Worm (Caenorhabditis elegans) whole organism, L1 larva: ENCODE results near the gene coa-7.
"Not testable (repeated sequence)": the region's sequence is repeated elsewhere in the genome, so short reads cannot be mapped to it uniquely, and the experiment has no call there.

Experiments
- C16A3.4 ChIP-seq: fragments of 150-350 bp; optimal IDR thresholded peaks from 2 replicates; lab custom pipeline; 2014; ENCODE audit warnings: missing biosample characterization, missing genetic modification characterization
- Y116A8C.19 ChIP-seq: sonication (generic microtip); optimal IDR thresholded peaks from 2 replicates; lab custom pipeline; 2016; ENCODE audit warnings: missing compliant biosample characterization, missing genetic modification characterization, borderline replicate concordance
- aha-1 ChIP-seq: fragments of 150-350 bp; optimal IDR thresholded peaks from 2 replicates; lab custom pipeline; 2014; ENCODE audit warnings: missing biosample characterization, missing genetic modification characterization
- alr-1 ChIP-seq: fragments of 200-800 bp; sonication (Bioruptor generic); optimal IDR thresholded peaks from 2 replicates; lab custom pipeline; 2018; ENCODE audit warnings: borderline replicate concordance, mild to moderate bottlenecking, missing genetic modification characterization, missing compliant biosample characterization
- aly-2 ChIP-seq: fragments of 150-350 bp; optimal IDR thresholded peaks from 2 replicates; lab custom pipeline; 2014; ENCODE audit warnings: missing biosample characterization, missing genetic modification characterization
- ceh-63 ChIP-seq: fragments of 200-800 bp; sonication (Bioruptor generic); optimal IDR thresholded peaks from 2 replicates; lab custom pipeline; 2018; ENCODE audit warnings: mild to moderate bottlenecking, missing genetic modification characterization, missing compliant biosample characterization
- ceh-82 ChIP-seq, 3 experiments: fragments of 150-350 bp in 1 of 3; sonication (generic microtip) in 2 of 3; optimal IDR thresholded peaks; 2 replicates each; lab custom pipeline; 2014 to 2017; ENCODE audit warnings: missing biosample characterization in 3 of 3, missing genetic modification characterization in 3 of 3
- ceh-90 ChIP-seq: sonication (generic microtip); optimal IDR thresholded peaks from 2 replicates; lab custom pipeline; 2016; ENCODE audit warnings: missing genetic modification characterization, missing compliant biosample characterization
- dpl-1 ChIP-seq, 3 experiments: fragments of 150-350 bp in 2 of 3; sonication (generic microtip) in 1 of 3; optimal IDR thresholded peaks; 2 replicates each; lab custom pipeline; 2014 to 2017; ENCODE audit warnings: missing biosample characterization in 3 of 3, missing genetic modification characterization in 3 of 3, missing genetic modification reagents in 3 of 3
- efl-1 ChIP-seq, 4 experiments: fragments of 150-350 bp; optimal IDR thresholded peaks in 3 of 4; peaks in 1 of 4; 1 replicate in 1 of 4; 2 replicates in 3 of 4; lab custom pipeline; 2014; ENCODE audit warnings: missing biosample characterization in 2 of 4, missing genetic modification characterization in 2 of 4, missing genetic modification reagents in 2 of 4
- egl-13 ChIP-seq: sonication (generic microtip); optimal IDR thresholded peaks from 2 replicates; lab custom pipeline; 2016; ENCODE audit warnings: missing genotype, missing genetic modification reagents, missing genetic modification characterization, missing compliant biosample characterization
- egl-27 ChIP-seq, 2 experiments: fragments of 150-350 bp in 1 of 2; sonication (generic microtip); optimal IDR thresholded peaks; 3 replicates each; lab custom pipeline; 2017 to 2018; ENCODE audit warnings: missing biosample characterization in 2 of 2, missing genetic modification characterization in 2 of 2, missing genetic modification reagents in 2 of 2
- elt-2 ChIP-seq: sonication (generic microtip); optimal IDR thresholded peaks from 2 replicates; lab custom pipeline; 2016; ENCODE audit warnings: missing genetic modification characterization, mild to moderate bottlenecking, inconsistent platforms, missing compliant biosample characterization, missing genetic modification reagents
- fkh-10 ChIP-seq: sonication (generic microtip); optimal IDR thresholded peaks from 2 replicates; lab custom pipeline; 2017; ENCODE audit warnings: missing biosample characterization, missing genetic modification reagents, missing genetic modification characterization
- fkh-4 ChIP-seq: sonication (generic microtip); optimal IDR thresholded peaks from 2 replicates; lab custom pipeline; 2016; ENCODE audit warnings: missing compliant biosample characterization, missing genetic modification characterization, borderline replicate concordance
- grh-1 ChIP-seq: fragments of 200-800 bp; sonication (Bioruptor generic); IDR thresholded peaks from 2 replicates; pipeline ENCODE4 v1.3.6; 2022; ENCODE audit warnings: missing genetic modification reagents, missing genetic modification characterization, missing compliant biosample characterization
- hlh-17 ChIP-seq: fragments of 200-800 bp; sonication (Bioruptor generic); optimal IDR thresholded peaks from 2 replicates; lab custom pipeline; 2018; ENCODE audit warnings: missing genetic modification characterization, mild to moderate bottlenecking, missing compliant biosample characterization, moderate library complexity, borderline replicate concordance
- hpl-2 ChIP-seq: fragments of 150-350 bp; optimal IDR thresholded peaks from 2 replicates; lab custom pipeline; 2014; ENCODE audit warnings: missing biosample characterization, missing genetic modification reagents, missing genetic modification characterization
- isw-1 ChIP-seq: fragments of 200-800 bp; sonication (Bioruptor generic); IDR thresholded peaks from 2 replicates; pipeline ENCODE4 v1.3.6; 2022; ENCODE audit warnings: missing genetic modification characterization, missing compliant biosample characterization
- lin-35 ChIP-seq, 2 experiments: fragments of 150-350 bp; optimal IDR thresholded peaks; 2 replicates each; lab custom pipeline; 2014; ENCODE audit warnings: missing biosample characterization in 2 of 2, missing genetic modification characterization in 2 of 2, missing genetic modification reagents in 2 of 2
- lsy-2 ChIP-seq, 2 experiments: fragments of 150-350 bp; optimal IDR thresholded peaks; 2 replicates each; lab custom pipeline; 2014; ENCODE audit warnings: missing biosample characterization in 2 of 2, missing genetic modification characterization in 2 of 2
- mab-9 ChIP-seq: fragments of 200-800 bp; sonication (Bioruptor generic); IDR thresholded peaks from 2 replicates; pipeline ENCODE4 v1.3.6; 2022; ENCODE audit warnings: missing genetic modification reagents, missing genetic modification characterization, missing compliant biosample characterization
- mdl-1 ChIP-seq, 2 experiments: fragments of 150-350 bp; optimal IDR thresholded peaks; 2 replicates each; lab custom pipeline; 2014 to 2017; ENCODE audit warnings: missing biosample characterization in 2 of 2, missing genetic modification characterization in 2 of 2, inconsistent platforms in 1 of 2
- mep-1 ChIP-seq: fragments of 150-350 bp; optimal IDR thresholded peaks from 2 replicates; lab custom pipeline; 2014; ENCODE audit warnings: missing biosample characterization, missing genetic modification characterization
- nhr-11 ChIP-seq: fragments of 150-350 bp; optimal IDR thresholded peaks from 2 replicates; lab custom pipeline; 2014; ENCODE audit warnings: missing biosample characterization, missing genetic modification characterization
- nhr-12 ChIP-seq: sonication (generic microtip); optimal IDR thresholded peaks from 2 replicates; lab custom pipeline; 2017; ENCODE audit warnings: missing biosample characterization, missing genetic modification characterization
- nhr-19 ChIP-seq: fragments of 200-800 bp; sonication (Bioruptor generic); conservative IDR thresholded peaks from 2 replicates; pipeline ENCODE4 v1.3.6; 2022; ENCODE audit warnings: missing genetic modification characterization, missing compliant biosample characterization
- nhr-237 ChIP-seq: fragments of 150-350 bp; optimal IDR thresholded peaks from 2 replicates; lab custom pipeline; 2014; ENCODE audit warnings: missing biosample characterization, missing genetic modification characterization
- nhr-28 ChIP-seq: fragments of 150-350 bp; optimal IDR thresholded peaks from 2 replicates; lab custom pipeline; 2014; ENCODE audit warnings: missing biosample characterization, missing genetic modification characterization
- nhr-47 ChIP-seq: sonication (generic microtip); optimal IDR thresholded peaks from 2 replicates; lab custom pipeline; 2016; ENCODE audit warnings: mild to moderate bottlenecking, missing genetic modification characterization, moderate library complexity, missing compliant biosample characterization
- nhr-71 ChIP-seq: sonication (generic microtip); optimal IDR thresholded peaks from 2 replicates; lab custom pipeline; 2016; ENCODE audit warnings: mild to moderate bottlenecking, missing genetic modification characterization, moderate library complexity, missing compliant biosample characterization
- nhr-77 ChIP-seq: fragments of 150-350 bp; optimal IDR thresholded peaks from 2 replicates; lab custom pipeline; 2014; ENCODE audit warnings: missing biosample characterization, missing genetic modification characterization
- nhr-84 ChIP-seq: sonication (generic microtip); optimal IDR thresholded peaks from 2 replicates; lab custom pipeline; 2017; ENCODE audit warnings: missing biosample characterization, missing genetic modification characterization
- nhr-85 ChIP-seq: sonication (generic microtip); peaks from one replicate; lab custom pipeline; 2016; ENCODE audit warnings: missing genetic modification characterization, inconsistent platforms, missing compliant biosample characterization
- nhr-90 ChIP-seq: sonication (generic microtip); optimal IDR thresholded peaks from 2 replicates; lab custom pipeline; 2016; ENCODE audit warnings: mild to moderate bottlenecking, missing genetic modification characterization, missing compliant biosample characterization; ENCODE audit not compliant: poor library complexity
- pax-3 ChIP-seq: fragments of 200-800 bp; sonication (Bioruptor generic); optimal IDR thresholded peaks from 2 replicates; lab custom pipeline; 2018; ENCODE audit warnings: mild to moderate bottlenecking, missing genetic modification characterization, moderate library complexity, missing compliant biosample characterization
- pqm-1 ChIP-seq: sonication (generic microtip); optimal IDR thresholded peaks from 3 replicates; lab custom pipeline; 2017; ENCODE audit warnings: missing biosample characterization, missing genetic modification characterization
- rnt-1 ChIP-seq: sonication (generic microtip); optimal IDR thresholded peaks from 2 replicates; lab custom pipeline; 2016; ENCODE audit warnings: mild to moderate bottlenecking, missing genetic modification characterization, moderate library complexity, missing compliant biosample characterization
- skn-1 ChIP-seq: fragments of 150-350 bp; optimal IDR thresholded peaks from 2 replicates; lab custom pipeline; 2014; ENCODE audit warnings: missing biosample characterization, missing genetic modification characterization
- snu-23 ChIP-seq: sonication (generic microtip); optimal IDR thresholded peaks from 2 replicates; lab custom pipeline; 2016; ENCODE audit warnings: missing genetic modification characterization, missing compliant biosample characterization
- sox-4 ChIP-seq: sonication (generic microtip); optimal IDR thresholded peaks from 2 replicates; lab custom pipeline; 2016; ENCODE audit warnings: missing genetic modification characterization, missing compliant biosample characterization
- sptf-1 ChIP-seq: fragments of 150-350 bp; optimal IDR thresholded peaks from 2 replicates; lab custom pipeline; 2014; ENCODE audit warnings: missing biosample characterization, missing genetic modification characterization
- sup-37 ChIP-seq: fragments of 200-800 bp; sonication (Bioruptor generic); optimal IDR thresholded peaks from 2 replicates; lab custom pipeline; 2018; ENCODE audit warnings: mild to moderate bottlenecking, missing genetic modification characterization, missing compliant biosample characterization
- tbx-2 ChIP-seq: sonication (generic microtip); optimal IDR thresholded peaks from 2 replicates; lab custom pipeline; 2016; ENCODE audit warnings: missing genetic modification characterization, missing compliant biosample characterization
- unc-30 ChIP-seq: sonication (generic microtip); optimal IDR thresholded peaks from 2 replicates; lab custom pipeline; 2017; ENCODE audit warnings: missing biosample characterization, missing genetic modification characterization
- unc-86 ChIP-seq: sonication (generic microtip); optimal IDR thresholded peaks from 2 replicates; lab custom pipeline; 2016; ENCODE audit warnings: missing genetic modification characterization, missing compliant biosample characterization
- zag-1 ChIP-seq: fragments of 150-350 bp; optimal IDR thresholded peaks from 2 replicates; lab custom pipeline; 2014; ENCODE audit warnings: missing biosample characterization, missing genetic modification characterization
- ztf-11 ChIP-seq, 2 experiments: sonication (generic microtip); optimal IDR thresholded peaks; 2 replicates each; lab custom pipeline; 2016 to 2017; ENCODE audit warnings: missing genetic modification characterization in 2 of 2, missing biosample characterization in 1 of 2, missing compliant biosample characterization in 1 of 2

The coa-7 gene

DNA sequence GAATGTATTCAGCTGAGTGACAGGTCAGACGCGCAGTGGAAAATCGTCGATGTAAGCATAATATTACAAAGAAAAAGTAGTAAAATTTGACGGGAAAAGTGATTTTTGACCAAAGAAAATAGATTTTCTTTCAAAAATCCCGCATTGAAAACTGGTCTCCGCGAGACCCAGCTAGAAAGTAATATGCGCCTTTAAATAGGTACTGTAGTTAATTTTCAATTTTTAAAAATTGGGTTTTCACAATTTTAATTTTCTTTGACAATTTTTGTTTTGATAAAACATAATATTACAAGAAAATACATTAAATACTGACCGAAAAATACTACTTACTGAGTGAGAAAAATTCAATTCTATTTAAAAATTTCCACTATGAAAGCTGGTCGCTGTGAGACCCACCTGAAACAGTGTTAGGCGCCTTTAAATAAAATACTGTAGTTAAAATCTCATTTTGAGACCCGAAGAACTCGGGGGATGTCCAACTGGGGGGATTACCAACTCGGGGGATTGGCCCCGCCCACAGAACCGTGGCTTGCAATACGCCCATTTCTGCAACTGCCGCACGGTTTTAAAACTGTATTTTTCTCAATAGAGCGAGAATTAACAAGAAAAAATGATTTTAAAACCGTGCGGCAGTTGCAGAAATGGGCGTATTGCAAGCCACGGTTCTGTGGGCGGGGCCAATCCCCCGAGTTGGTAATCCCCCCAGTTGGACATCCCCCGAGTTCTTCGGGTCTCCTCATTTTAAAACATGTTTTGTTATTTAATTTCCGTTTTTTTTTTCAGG, 44.4 kb upstream of the coa-7 start, which contains the start of gene tars-1:
Gene tars-1, minus strand, starts transcription at position 497 of the 784 bp plus-strand sequence.
- TF ChIP-seq nhr-71 (peak; percentile 12), nhr-19 (GFP tag; lab: Robert Waterston, UW) (0 out of 2 replicates have a peak, but pooled peaks have one; percentile 11), nhr-90 (tag; lab: Kevin White, UChicago) (peak; percentile 10), lin-35 (GFP tag; optimal IDR thresholded peaks at IDR 0.05; lab: Kevin White, UChicago) (peak in 1 of 2 experiments; percentile 23), efl-1 (GFP tag; optimal IDR thresholded peaks at IDR 0.05 in 1 of 2; lab: Kevin White, UChicago) (peak in 1 of 2 experiments; percentile 23), lsy-2 (tag; optimal IDR thresholded peaks at IDR 0.05; lab: Kevin White, UChicago) (peak in 1 of 2 experiments; percentile 14), snu-23 (GFP tag; lab: Kevin White, UChicago) (peak; percentile 6)
- not testable (repeated sequence) for TF ChIP-seq efl-1 (optimal IDR thresholded peaks at IDR 0.05; lab: Kevin White, UChicago)

DNA sequence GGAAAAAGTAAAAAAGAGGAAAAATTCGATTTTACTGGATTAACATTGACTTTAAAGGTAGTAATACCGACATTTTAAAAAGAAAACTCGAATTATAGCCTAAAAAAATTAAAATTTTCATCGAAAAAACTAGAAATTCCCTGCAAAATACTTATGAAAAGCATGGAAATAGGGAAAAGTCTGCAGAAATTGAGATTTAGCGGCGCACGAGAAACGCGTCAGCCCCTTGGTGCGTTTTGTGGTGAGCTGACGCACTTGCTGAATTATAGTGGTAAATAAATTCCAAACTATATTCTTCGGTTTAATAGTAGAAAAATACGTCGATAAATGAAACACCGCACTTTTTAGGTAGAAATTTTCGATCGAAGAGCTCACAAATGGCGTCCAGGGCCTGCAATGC, 43.5 kb upstream of the coa-7 start:
- TF ChIP-seq nhr-77 (tag; lab: Kevin White, UChicago), result no peak
- TF ChIP-seq nhr-28, result no peak
- TF ChIP-seq egl-13 (tag; lab: Kevin White, UChicago), result no peak
- TF ChIP-seq unc-30, result no peak
- no peak for TF ChIP-seq alr-1 (tag; lab: Kevin White, UChicago)
- peak; percentile 40 to 67 for TF ChIP-seq lsy-2 (tag; optimal IDR thresholded peaks at IDR 0.05; lab: Kevin White, UChicago)
- no peak for TF ChIP-seq nhr-11
- TF ChIP-seq isw-1, result no peak
- TF ChIP-seq ceh-63 (GFP tag; lab: Kevin White, UChicago), result no peak
- peak; percentile 53 for TF ChIP-seq snu-23 (GFP tag; lab: Kevin White, UChicago)
- TF ChIP-seq C16A3.4 (tag; lab: Kevin White, UChicago), result peak; percentile 53
- TF ChIP-seq pqm-1, result no peak
- TF ChIP-seq sox-4 (tag; lab: Kevin White, UChicago), result no peak
- TF ChIP-seq elt-2 (tag; lab: Kevin White, UChicago), result no peak
- no peak for TF ChIP-seq nhr-84 (tag; lab: Kevin White, UChicago)
- no peak for TF ChIP-seq sptf-1 (tag; lab: Kevin White, UChicago)
- TF ChIP-seq nhr-12 (tag; lab: Kevin White, UChicago), result no peak
- no peak for TF ChIP-seq unc-86
- TF ChIP-seq mep-1, result peak; percentile 32
- no peak for TF ChIP-seq tbx-2 (tag; lab: Kevin White, UChicago)
- no peak for TF ChIP-seq fkh-4
- TF ChIP-seq egl-27 (tag; optimal IDR thresholded peaks at IDR 0.05; lab: Kevin White, UChicago), result no peak
- no peak for TF ChIP-seq mdl-1 (tag; optimal IDR thresholded peaks at IDR 0.05; lab: Kevin White, UChicago)
- peak; percentile 51 for TF ChIP-seq rnt-1 (tag; lab: Kevin White, UChicago)
- TF ChIP-seq nhr-85 (tag; lab: Kevin White, UChicago), result no peak
- no peak for TF ChIP-seq pax-3 (tag; lab: Kevin White, UChicago)
- no peak for TF ChIP-seq ceh-90 (tag; lab: Kevin White, UChicago)
- TF ChIP-seq nhr-237, result no peak
- TF ChIP-seq ceh-82 (tag; optimal IDR thresholded peaks at IDR 0.05; lab: Kevin White, UChicago), result peak in 1 of 3 experiments; percentile 35
- no peak for TF ChIP-seq aly-2 (tag; lab: Kevin White, UChicago)
- TF ChIP-seq dpl-1 (GFP tag; optimal IDR thresholded peaks at IDR 0.05; lab: Kevin White, UChicago), result peak; percentile 31 to 69 (median 62)
- TF ChIP-seq aha-1 (tag; lab: Kevin White, UChicago), result no peak
- TF ChIP-seq nhr-90 (tag; lab: Kevin White, UChicago), result no peak
- TF ChIP-seq nhr-47 (tag; lab: Kevin White, UChicago), result no peak
- peak; percentile 42 for TF ChIP-seq skn-1
- TF ChIP-seq sup-37 (GFP tag; lab: Kevin White, UChicago), result no peak
- no peak for TF ChIP-seq fkh-10 (GFP tag; lab: Kevin White, UChicago)
- no peak for TF ChIP-seq Y116A8C.19 (tag; lab: Kevin White, UChicago)
- TF ChIP-seq grh-1 (GFP tag; lab: Robert Waterston, UW), result no peak
- TF ChIP-seq mab-9, result no peak
- no peak for TF ChIP-seq hlh-17 (GFP tag; lab: Kevin White, UChicago)
- no peak for TF ChIP-seq ztf-11 (tag; optimal IDR thresholded peaks at IDR 0.05; lab: Kevin White, UChicago)
- TF ChIP-seq hpl-2 (GFP tag; lab: Kevin White, UChicago), result no peak
- TF ChIP-seq zag-1 (tag; lab: Kevin White, UChicago), result no peak
